Worm (Caenorhabditis elegans) whole organism, young adult: ENCODE measurements around the gene prk-1.

Source experiments
- C06A6.2 ChIP-seq: fragments of 200-800 bp; sonication (Bioruptor generic); conservative IDR thresholded peaks from 2 replicates; pipeline ENCODE4 v1.3.6; 2022; ENCODE audit warnings: missing genetic modification characterization, missing compliant biosample characterization
- F10E7.11 ChIP-seq: sonication (generic microtip); optimal IDR thresholded peaks from 2 replicates; lab custom pipeline; 2017; ENCODE audit warnings: mild to moderate bottlenecking, missing genetic modification characterization, moderate library complexity, missing compliant biosample characterization
- F23B12.7 ChIP-seq: sonication (generic microtip); optimal IDR thresholded peaks from 2 replicates; lab custom pipeline; 2017; ENCODE audit warnings: missing genetic modification characterization, mild to moderate bottlenecking, missing compliant biosample characterization, antibody characterized with exemption, moderate library complexity; ENCODE audit not compliant: insufficient read depth
- T26A5.8 ChIP-seq: sonication (generic microtip); optimal IDR thresholded peaks from 2 replicates; lab custom pipeline; 2016; ENCODE audit warnings: missing genetic modification characterization, missing compliant biosample characterization
- aptf-2 ChIP-seq: fragments of 200-800 bp; sonication (Bioruptor generic); conservative IDR thresholded peaks from 2 replicates; pipeline ENCODE4 v1.3.6; 2022; ENCODE audit warnings: missing genetic modification reagents, missing genetic modification characterization, missing compliant biosample characterization
- atf-7 ChIP-seq: sonication (generic microtip); optimal IDR thresholded peaks from 2 replicates; lab custom pipeline; 2017; ENCODE audit warnings: mild to moderate bottlenecking, missing genetic modification characterization, missing compliant biosample characterization
- attf-6 ChIP-seq: fragments of 200-800 bp; sonication (Bioruptor generic); IDR thresholded peaks from 2 replicates; pipeline ENCODE4 v1.3.6; 2022; ENCODE audit warnings: missing genetic modification reagents, missing genetic modification characterization, missing compliant biosample characterization
- cebp-1 ChIP-seq, 2 experiments: fragments of 200-800 bp in 1 of 2; sonication (Bioruptor generic) in 1 of 2; sonication (generic microtip) in 1 of 2; IDR thresholded peaks in 1 of 2; optimal IDR thresholded peaks in 1 of 2; 2 replicates each; pipeline versions ENCODE4 v1.3.6 to Lab custom; 2017 to 2022; ENCODE audit warnings: missing compliant biosample characterization in 2 of 2, missing genetic modification characterization in 2 of 2, mild to moderate bottlenecking in 1 of 2, missing genetic modification reagents in 1 of 2, moderate library complexity in 1 of 2
- ceh-27 ChIP-seq: fragments of 200-800 bp; sonication (Bioruptor generic); optimal IDR thresholded peaks from 2 replicates; lab custom pipeline; 2018; ENCODE audit warnings: mild to moderate bottlenecking, missing genetic modification characterization, moderate library complexity, missing compliant biosample characterization
- ceh-58 ChIP-seq: fragments of 200-800 bp; sonication (Bioruptor generic); IDR thresholded peaks from 2 replicates; pipeline ENCODE4 v1.3.6; 2022; ENCODE audit warnings: missing genetic modification characterization, missing compliant biosample characterization
- ceh-91 ChIP-seq: fragments of 200-800 bp; sonication (Bioruptor generic); IDR thresholded peaks from 2 replicates; pipeline ENCODE4 v1.3.6; 2022; ENCODE audit warnings: missing genetic modification reagents, missing genetic modification characterization, missing compliant biosample characterization
- chd-7 ChIP-seq: sonication (generic microtip); optimal IDR thresholded peaks from 2 replicates; lab custom pipeline; 2016; ENCODE audit warnings: mild to moderate bottlenecking, missing genetic modification characterization, moderate library complexity, missing compliant biosample characterization
- dpl-1 ChIP-seq: fragments of 150-350 bp; optimal IDR thresholded peaks from 2 replicates; lab custom pipeline; 2014; ENCODE audit warnings: missing biosample characterization, missing genetic modification reagents, missing genetic modification characterization
- efl-1 ChIP-seq: fragments of 150-350 bp; optimal IDR thresholded peaks from 2 replicates; lab custom pipeline; 2014; ENCODE audit warnings: missing biosample characterization, missing genetic modification reagents, missing genetic modification characterization
- egl-18 ChIP-seq: fragments of 200-800 bp; sonication (Bioruptor generic); IDR thresholded peaks from 2 replicates; pipeline ENCODE4 v1.3.6; 2022; ENCODE audit warnings: missing genetic modification reagents, missing genetic modification characterization, missing compliant biosample characterization
- egl-44 ChIP-seq: fragments of 200-800 bp; sonication (Bioruptor generic); IDR thresholded peaks from 2 replicates; pipeline ENCODE4 v1.3.6; 2022; ENCODE audit warnings: missing genetic modification reagents, missing genetic modification characterization, missing compliant biosample characterization
- ekl-4 ChIP-seq: fragments of 200-800 bp; sonication (Bioruptor generic); IDR thresholded peaks from 2 replicates; pipeline ENCODE4 v1.3.6; 2022; ENCODE audit warnings: missing genetic modification reagents, missing genetic modification characterization, missing compliant biosample characterization
- hlh-26 ChIP-seq: fragments of 200-800 bp; sonication (Bioruptor generic); conservative IDR thresholded peaks from 2 replicates; pipeline ENCODE4 v1.3.6; 2022; ENCODE audit warnings: missing genetic modification reagents, missing genetic modification characterization, missing compliant biosample characterization
- hmg-1.2 ChIP-seq: fragments of 200-800 bp; sonication (Bioruptor generic); IDR thresholded peaks from 2 replicates; pipeline ENCODE4 v1.3.6; 2022; ENCODE audit warnings: missing genetic modification reagents, missing genetic modification characterization, missing compliant biosample characterization
- hrde-1 ChIP-seq: sonication (generic microtip); optimal IDR thresholded peaks from 2 replicates; lab custom pipeline; 2016; ENCODE audit warnings: missing genetic modification characterization, mild to moderate bottlenecking, missing compliant biosample characterization, moderate library complexity, missing genotype, missing genetic modification reagents, borderline replicate concordance
- lin-40 ChIP-seq: sonication (generic microtip); optimal IDR thresholded peaks from 2 replicates; lab custom pipeline; 2016; ENCODE audit warnings: missing genetic modification characterization, mild to moderate bottlenecking, missing compliant biosample characterization, missing genotype, missing genetic modification reagents
- madf-6 ChIP-seq: fragments of 200-800 bp; sonication (Bioruptor generic); IDR thresholded peaks from 2 replicates; pipeline ENCODE4 v1.3.6; 2022; ENCODE audit warnings: missing genetic modification reagents, missing genetic modification characterization, missing compliant biosample characterization
- nhr-80 ChIP-seq: sonication (generic microtip); optimal IDR thresholded peaks from 2 replicates; lab custom pipeline; 2016; ENCODE audit warnings: missing genetic modification characterization, missing compliant biosample characterization
- nhr-90 ChIP-seq: sonication (generic microtip); optimal IDR thresholded peaks from 2 replicates; lab custom pipeline; 2016; ENCODE audit warnings: missing genotype, mild to moderate bottlenecking, missing genetic modification characterization, missing compliant biosample characterization
- rec-8 ChIP-seq, 2 experiments: sonication (generic microtip); optimal IDR thresholded peaks; 2 replicates each; lab custom pipeline; 2016; ENCODE audit warnings: mild to moderate bottlenecking in 2 of 2, missing genetic modification characterization in 2 of 2, missing genetic modification reagents in 2 of 2, missing genotype in 2 of 2, missing biosample characterization in 1 of 2, missing compliant biosample characterization in 1 of 2, moderate library complexity in 1 of 2
- repo-1 ChIP-seq: sonication (generic microtip); optimal IDR thresholded peaks from 2 replicates; lab custom pipeline; 2017; ENCODE audit warnings: mild to moderate bottlenecking, missing genetic modification characterization, missing compliant biosample characterization
- rpc-1 ChIP-seq, 2 experiments: fragments of 150-350 bp in 1 of 2; sonication (generic microtip) in 1 of 2; optimal IDR thresholded peaks; 2 replicates each; lab custom pipeline; 2014 to 2018; ENCODE audit warnings: missing biosample characterization in 1 of 2, missing genetic modification characterization in 1 of 2, missing genetic modification reagents in 1 of 2, missing genotype in 1 of 2
- snpc-1.1 ChIP-seq: sonication (generic microtip); optimal IDR thresholded peaks from 2 replicates; lab custom pipeline; 2017; ENCODE audit warnings: missing genetic modification characterization, mild to moderate bottlenecking, missing compliant biosample characterization, antibody characterized with exemption, moderate library complexity, missing genotype, missing genetic modification reagents; ENCODE audit not compliant: insufficient read depth
- snpc-1.3 ChIP-seq: sonication (generic microtip); optimal IDR thresholded peaks from 2 replicates; lab custom pipeline; 2017; ENCODE audit warnings: missing genetic modification characterization, mild to moderate bottlenecking, missing compliant biosample characterization, antibody characterized with exemption, moderate library complexity, missing genotype, missing genetic modification reagents; ENCODE audit not compliant: insufficient read depth
- unc-130 ChIP-seq: sonication (generic microtip); optimal IDR thresholded peaks from 2 replicates; lab custom pipeline; 2016; ENCODE audit warnings: missing genetic modification reagents, missing genetic modification characterization, missing compliant biosample characterization
- zfh-2 ChIP-seq: fragments of 200-800 bp; sonication (Bioruptor generic); conservative IDR thresholded peaks from 2 replicates; pipeline ENCODE4 v1.3.6; 2022; ENCODE audit warnings: missing genetic modification reagents, missing genetic modification characterization, missing compliant biosample characterization
- ztf-22 ChIP-seq: fragments of 200-800 bp; sonication (Bioruptor generic); optimal IDR thresholded peaks from 2 replicates; lab custom pipeline; 2018; ENCODE audit warnings: mild to moderate bottlenecking, missing genetic modification characterization, moderate library complexity, missing compliant biosample characterization

The prk-1 gene

DNA sequence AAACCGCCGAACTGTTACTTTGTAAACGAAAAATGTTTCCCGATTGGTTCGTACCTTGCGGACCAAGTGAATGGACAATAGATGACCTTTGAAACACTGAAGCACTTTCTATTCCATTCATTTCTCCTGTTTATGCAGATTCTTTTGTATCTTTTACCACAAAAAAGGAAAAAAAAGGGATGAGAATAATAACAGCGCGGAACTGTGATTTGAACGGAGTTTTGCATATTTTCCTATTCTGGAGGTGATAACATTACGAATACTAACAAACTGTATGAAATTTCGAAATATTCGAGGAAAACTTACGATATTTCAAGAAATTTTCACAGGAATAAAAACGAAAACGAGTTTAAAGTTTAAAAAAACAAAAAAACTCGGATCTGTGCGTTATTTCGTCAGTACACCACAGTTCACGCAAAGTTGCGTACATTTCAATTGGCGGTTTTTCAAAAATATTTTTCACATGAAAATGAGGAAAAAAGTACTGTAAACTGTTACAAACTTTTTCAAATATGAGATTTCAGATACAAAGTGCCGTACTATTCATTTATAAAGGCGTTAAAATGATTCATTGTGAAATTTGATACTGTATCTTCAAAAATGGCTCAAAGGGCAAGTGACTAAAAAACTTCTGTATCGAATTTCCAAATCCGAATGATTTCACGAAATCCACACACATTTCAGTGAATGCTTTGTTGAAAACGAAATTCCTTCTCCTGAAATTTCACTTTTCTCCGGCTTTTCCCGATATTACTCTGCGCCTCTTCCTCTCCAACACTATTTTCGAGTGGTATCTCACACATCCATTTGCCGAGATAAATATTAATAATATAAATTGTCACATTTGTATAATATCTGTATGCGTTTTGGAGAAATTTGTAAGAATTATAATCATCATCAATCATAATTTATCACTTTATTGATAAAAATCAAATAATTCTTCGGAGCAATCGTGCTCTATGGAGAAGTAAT lies 44.6 kb downstream of the prk-1 start (continued):
- TF ChIP-seq unc-130 (GFP tag; lab: Kevin White, UChicago) (no peak), hlh-26 (GFP tag; lab: Robert Waterston, UW) (no peak), cebp-1 (GFP tag; IDR thresholded peaks at IDR 0.05; lab: Robert Waterston, UW) (no peak), cebp-1 (tag; optimal IDR thresholded peaks at IDR 0.05; lab: Kevin White, UChicago) (no peak), aptf-2 (GFP tag; lab: Robert Waterston, UW) (no peak), chd-7 (tag; lab: Kevin White, UChicago) (no peak), dpl-1 (GFP tag; lab: Kevin White, UChicago) (peak; percentile 5), ekl-4 (GFP tag; lab: Robert Waterston, UW) (no peak), efl-1 (peak; percentile 40), nhr-90 (tag; lab: Kevin White, UChicago) (no peak), rec-8 (tag; optimal IDR thresholded peaks at IDR 0.05; lab: Kevin White, UChicago) (no peak), repo-1 (tag; lab: Kevin White, UChicago) (no peak), egl-44 (no peak), atf-7 (tag; lab: Kevin White, UChicago) (no peak), rpc-1 (optimal IDR thresholded peaks at IDR 0.05; lab: Kevin White, UChicago) (no peak), rpc-1 (tag; optimal IDR thresholded peaks at IDR 0.05; lab: Kevin White, UChicago) (no peak), madf-6 (GFP tag; lab: Robert Waterston, UW) (peak; percentile 30; the same call in 1 of the 2 replicates), nhr-80 (tag; lab: Kevin White, UChicago) (no peak), T26A5.8 (no peak)

- TF ChIP-seq F23B12.7 (tag; lab: Kevin White, UChicago) (no peak), hrde-1 (tag; lab: Kevin White, UChicago) (no peak), ceh-91 (GFP tag; lab: Robert Waterston, UW) (no peak), ztf-22 (no peak), snpc-1.3 (no peak), ceh-58 (GFP tag; lab: Robert Waterston, UW) (no peak), F10E7.11 (no peak), lin-40 (tag; lab: Kevin White, UChicago) (no peak), hlh-26 (GFP tag; lab: Robert Waterston, UW) (no peak), attf-6 (no peak), C06A6.2 (no peak), snpc-1.1 (tag; lab: Kevin White, UChicago) (no peak), repo-1 (tag; lab: Kevin White, UChicago) (no peak), hmg-1.2 (GFP tag; lab: Robert Waterston, UW) (no peak), zfh-2 (no peak), rec-8 (tag; optimal IDR thresholded peaks at IDR 0.05; lab: Kevin White, UChicago) (no peak), egl-18 (GFP tag; lab: Robert Waterston, UW) (no peak), ceh-27 (GFP tag; lab: Kevin White, UChicago) (no peak), dpl-1 (GFP tag; lab: Kevin White, UChicago) (no peak)
- TF ChIP-seq, all 124 proteins: peak for 0
Observed at ce11 chrIII:7045643-7046042, 55.7 kb downstream of the prk-1 start, which contains the start of gene R01H2.7. Gene R01H2.7 (minus strand): TSS chrIII:7045743.
